Fruit fly (Drosophila melanogaster): Measurements from ENCODE around the gene CG15459.
A peak's percentile ranks its signal among the peaks of the same experiment; 100 is the strongest.

The CG15459 gene

dm6 chrX:20429482-20430204 lies 16.3 kb upstream of the CG15459 start, which contains the start of the genes CG11710 and mal (continued):
- no peak for TF ChIP-seq pros (GFP tag; optimal IDR thresholded peaks at IDR 0.05)
- TF ChIP-seq Xbp1 (GFP tag; optimal IDR thresholded peaks at IDR 0.05): peak; percentile 73
- TF ChIP-seq CG9215 (GFP tag; IDR thresholded peaks at IDR 0.05): peak; percentile 79
- no peak for TF ChIP-seq psq (GFP tag; optimal IDR thresholded peaks at IDR 0.05)
- no peak for TF ChIP-seq ERR (GFP tag; optimal IDR thresholded peaks at IDR 0.05)
- 0 out of 2 replicates have a peak, but pooled peaks have one; percentile 33 for TF ChIP-seq dimm (GFP tag; IDR thresholded peaks at IDR 0.05)
- TF ChIP-seq crp (GFP tag; optimal IDR thresholded peaks at IDR 0.05): peak in 1 of 2 experiments; percentile 82
- TF ChIP-seq CG15269 (tag; optimal IDR thresholded peaks at IDR 0.05): no peak
- no peak for TF ChIP-seq sc (optimal IDR thresholded peaks at IDR 0.05)
- no peak for TF ChIP-seq sc (GFP tag; optimal IDR thresholded peaks at IDR 0.05)
- 0 out of 3 replicates have a peak, but pooled peaks have one; percentile 46 for TF ChIP-seq Doc3 (GFP tag; IDR thresholded peaks at IDR 0.05; ENCODE audit: partially characterized antibody)
- TF ChIP-seq CG4404 (GFP tag; IDR thresholded peaks at IDR 0.05): peak; percentile 58; the same call in 1 of the 2 replicates
- TF ChIP-seq lmd (GFP tag; IDR thresholded peaks at IDR 0.05): peak; percentile 86
- TF ChIP-seq CrebB (tag; optimal IDR thresholded peaks at IDR 0.05): peak; percentile 11
- TF ChIP-seq ems (GFP tag; optimal IDR thresholded peaks at IDR 0.05): peak; percentile 72
- peak; percentile 99 for TF ChIP-seq D19A (tag; optimal IDR thresholded peaks at IDR 0.05)
- no peak for TF ChIP-seq eve (GFP tag; optimal IDR thresholded peaks at IDR 0.05)
- no peak for TF ChIP-seq abd-A (tag; optimal IDR thresholded peaks at IDR 0.05)
- no peak for TF ChIP-seq Hr78 (GFP tag; optimal IDR thresholded peaks at IDR 0.05)
- TF ChIP-seq pho (GFP tag; optimal IDR thresholded peaks at IDR 0.05): peak; percentile 48
- peak; percentile 90 for TF ChIP-seq CG7839 (tag; optimal IDR thresholded peaks at IDR 0.05)
- peak; percentile 76 for TF ChIP-seq CG5245 (GFP tag; optimal IDR thresholded peaks at IDR 0.05)
- peak; percentile 80 for TF ChIP-seq CG10209 (GFP tag; optimal IDR thresholded peaks at IDR 0.05)
- TF ChIP-seq Jarid2 (GFP tag; optimal IDR thresholded peaks at IDR 0.05): no peak
- TF ChIP-seq sr (GFP tag; IDR thresholded peaks at IDR 0.05): no peak
- TF ChIP-seq so (GFP tag; IDR thresholded peaks at IDR 0.05): peak; percentile 45; the same call in 1 of the 3 replicates
- peak; percentile 68 for TF ChIP-seq CG3847 (GFP tag; IDR thresholded peaks at IDR 0.05)
- TF ChIP-seq CG10321 (GFP tag; IDR thresholded peaks at IDR 0.05): no peak
- TF ChIP-seq CG9609 (GFP tag; optimal IDR thresholded peaks at IDR 0.05): peak; percentile 37
- peak; percentile 72 for TF ChIP-seq Oaz (GFP tag; IDR thresholded peaks at IDR 0.05)
- no peak for TF ChIP-seq hb (GFP tag; IDR thresholded peaks at IDR 0.05; ENCODE audit: partially characterized antibody)
- no peak for TF ChIP-seq usp (GFP tag; optimal IDR thresholded peaks at IDR 0.05)
- peak; percentile 51; the same call in 1 of the 3 replicates for TF ChIP-seq HLH4C (GFP tag; IDR thresholded peaks at IDR 0.05; ENCODE audit: partially characterized antibody)
- peak; percentile 62 for TF ChIP-seq Hmx (GFP tag; optimal IDR thresholded peaks at IDR 0.05)
- TF ChIP-seq CG16815 (GFP tag; optimal IDR thresholded peaks at IDR 0.05): no peak
- no peak for TF ChIP-seq corto (GFP tag; optimal IDR thresholded peaks at IDR 0.05)
- peak; percentile 85 for TF ChIP-seq CG2120 (GFP tag; optimal IDR thresholded peaks at IDR 0.05)
- peak; percentile 50 for TF ChIP-seq H2.0 (GFP tag; IDR thresholded peaks at IDR 0.05)
- peak; percentile 84 for TF ChIP-seq scrt (GFP tag; optimal IDR thresholded peaks at IDR 0.05)
- no peak for TF ChIP-seq CG8478 (optimal IDR thresholded peaks at IDR 0.05)
- peak; percentile 78 for TF ChIP-seq Aef1 (GFP tag; IDR thresholded peaks at IDR 0.05)
- TF ChIP-seq Oli (tag; optimal IDR thresholded peaks at IDR 0.05): no peak
- TF ChIP-seq sug (tag; optimal IDR thresholded peaks at IDR 0.05): peak; percentile 81
- TF ChIP-seq CG9932 (GFP tag; IDR thresholded peaks at IDR 0.05): peak; percentile 78
- TF ChIP-seq Antp (GFP tag; optimal IDR thresholded peaks at IDR 0.05): peak; percentile 50
- TF ChIP-seq cg (GFP tag; optimal IDR thresholded peaks at IDR 0.05): no peak
- TF ChIP-seq E2f1 (GFP tag; IDR thresholded peaks at IDR 0.05): peak; percentile 73
- TF ChIP-seq CG32772 (GFP tag; IDR thresholded peaks at IDR 0.05): peak; percentile 68
- peak; percentile 30 for TF ChIP-seq shn (GFP tag; optimal IDR thresholded peaks at IDR 0.05)
- TF ChIP-seq CG11456 (GFP tag; IDR thresholded peaks at IDR 0.05): peak; percentile 64; the same call in 2 of the 3 replicates
